Fruit fly (Drosophila melanogaster): ENCODE measurements around the gene nSyb.

DNA sequence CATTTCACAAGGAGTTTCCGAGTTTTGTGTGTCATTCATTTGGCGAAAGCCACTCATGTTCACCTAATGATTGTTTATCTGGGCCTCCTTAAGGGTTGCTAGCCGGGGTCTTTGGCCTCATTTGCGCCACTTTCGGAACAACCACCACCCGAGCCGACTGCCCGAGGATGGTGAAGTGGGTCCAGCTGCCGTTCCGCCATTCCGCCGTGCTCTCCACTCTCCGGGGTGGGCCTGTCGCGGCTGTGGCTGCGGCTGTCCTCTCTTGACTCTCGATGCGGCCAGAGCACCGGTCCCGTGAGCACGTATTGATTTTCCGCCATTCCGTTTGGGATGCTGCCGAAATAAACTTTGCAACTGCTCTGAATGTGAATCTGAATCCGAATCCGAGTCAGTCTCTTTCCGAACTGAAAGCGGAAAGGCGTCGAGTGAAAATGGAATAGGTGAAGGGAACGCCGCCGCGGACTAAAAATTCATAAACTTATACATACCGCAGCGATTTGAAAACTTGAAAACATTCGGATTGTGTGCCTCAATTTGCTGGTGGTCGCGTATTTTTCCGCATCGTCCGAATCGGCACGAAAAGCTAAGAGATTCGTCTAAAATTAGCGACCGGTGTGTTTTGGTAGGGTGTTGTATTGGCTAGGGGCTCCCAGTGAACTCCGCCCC is 11.3 kb upstream of the nSyb start, which contains the start of gene CG13920:
- TF ChIP-seq fd96Ca (GFP tag; IDR thresholded peaks at IDR 0.05) (no peak), CG32121 (GFP tag; IDR thresholded peaks at IDR 0.05) (no peak), Pif1B (GFP tag; optimal IDR thresholded peaks at IDR 0.05) (no peak), EcR (GFP tag; optimal IDR thresholded peaks at IDR 0.05) (peak; percentile 86), CG14655 (GFP tag; optimal IDR thresholded peaks at IDR 0.05) (no peak), CG8159 (tag; optimal IDR thresholded peaks at IDR 0.05) (no peak), CG10348 (GFP tag; IDR thresholded peaks at IDR 0.05) (no peak), gl (tag; optimal IDR thresholded peaks at IDR 0.05) (no peak), Snoo (tag; optimal IDR thresholded peaks at IDR 0.05) (no peak), CG13204 (GFP tag; optimal IDR thresholded peaks at IDR 0.05) (no peak), CG34367 (tag; optimal IDR thresholded peaks at IDR 0.05) (no peak), rn (GFP tag; IDR thresholded peaks at IDR 0.05) (no peak), CG9948 (tag; optimal IDR thresholded peaks at IDR 0.05) (no peak)

Data from whole organism, pupa.